Fruit fly (Drosophila melanogaster): ENCODE measurements around the gene CG11760.

The CG11760 gene

dm6 chr3R:8731597-8732263 lies 12.7 kb downstream of the CG11760 start, which contains the start of the genes M1BP and CG8202 (continued):
- no peak for TF ChIP-seq CG7963 (GFP tag; IDR thresholded peaks at IDR 0.05; ENCODE audit: partially characterized antibody)
- no peak for TF ChIP-seq CG5953 (GFP tag; IDR thresholded peaks at IDR 0.05)
- peak; percentile 88 for TF ChIP-seq dysf (GFP tag; IDR thresholded peaks at IDR 0.05)
- TF ChIP-seq HmgZ (tag; optimal IDR thresholded peaks at IDR 0.05) = peak; percentile 56
- peak; percentile 78 for TF ChIP-seq CG10462 (GFP tag; optimal IDR thresholded peaks at IDR 0.05)
- peak; percentile 66 for TF ChIP-seq exex (tag; optimal IDR thresholded peaks at IDR 0.05)
- TF ChIP-seq CG14710 (tag; optimal IDR thresholded peaks at IDR 0.05) = peak; percentile 95
- TF ChIP-seq CG4617 (GFP tag; optimal IDR thresholded peaks at IDR 0.05; ENCODE audit: borderline replicate concordance) = peak; percentile 54
- TF ChIP-seq CG18599 (GFP tag; optimal IDR thresholded peaks at IDR 0.05) = peak; percentile 91
- TF ChIP-seq Nf-YC (tag; optimal IDR thresholded peaks at IDR 0.05) = peak; percentile 88
- no peak for TF ChIP-seq CG31365 (tag; optimal IDR thresholded peaks at IDR 0.05)
- peak; percentile 97 for TF ChIP-seq CG18262 (tag; optimal IDR thresholded peaks at IDR 0.05)
- TF ChIP-seq slou (GFP tag; optimal IDR thresholded peaks at IDR 0.05) = peak; percentile 41
- TF ChIP-seq Sry-β (GFP tag; optimal IDR thresholded peaks at IDR 0.05) = peak; percentile 51
- TF ChIP-seq psq (GFP tag; optimal IDR thresholded peaks at IDR 0.05) = peak; percentile 67
- TF ChIP-seq ro (GFP tag; IDR thresholded peaks at IDR 0.05) = peak; percentile 46; the same call in 1 of the 2 replicates
- TF ChIP-seq CG16813 (GFP tag; IDR thresholded peaks at IDR 0.05; ENCODE audit: partially characterized antibody) = no peak
- TF ChIP-seq CG4404 (GFP tag; IDR thresholded peaks at IDR 0.05) = peak; percentile 74
- no peak for TF ChIP-seq BEAF-32 (GFP tag; optimal IDR thresholded peaks at IDR 0.05)
- no peak for TF ChIP-seq NC2α (GFP tag; optimal IDR thresholded peaks at IDR 0.05)
- TF ChIP-seq sug (tag; optimal IDR thresholded peaks at IDR 0.05) = peak; percentile 92
- peak; percentile 70 for TF ChIP-seq run (tag; optimal IDR thresholded peaks at IDR 0.05)
- peak; percentile 67; the same call in 1 of the 2 replicates for TF ChIP-seq klu (GFP tag; IDR thresholded peaks at IDR 0.05)
- TF ChIP-seq Atf-2 (GFP tag; optimal IDR thresholded peaks at IDR 0.05) = no peak
- no peak for TF ChIP-seq prd (optimal IDR thresholded peaks at IDR 0.05)
- TF ChIP-seq prd (GFP tag; IDR thresholded peaks at IDR 0.05) = peak; percentile 89
- TF ChIP-seq ranshi (GFP tag; IDR thresholded peaks at IDR 0.05) = peak; percentile 92
- TF ChIP-seq Vsx1 (GFP tag; optimal IDR thresholded peaks at IDR 0.05) = no peak
- TF ChIP-seq CG8924 (tag; optimal IDR thresholded peaks at IDR 0.05) = peak; percentile 96
- TF ChIP-seq NFAT (GFP tag; IDR thresholded peaks at IDR 0.05) = peak; percentile 81
- TF ChIP-seq CG5245 (GFP tag; optimal IDR thresholded peaks at IDR 0.05) = peak; percentile 76
- peak; percentile 89 for TF ChIP-seq CG15601 (tag; optimal IDR thresholded peaks at IDR 0.05)
- no peak for TF ChIP-seq CG14860 (GFP tag; IDR thresholded peaks at IDR 0.05; ENCODE audit: partially characterized antibody)
- TF ChIP-seq CG3163 (GFP tag; optimal IDR thresholded peaks at IDR 0.05) = no peak
- peak; percentile 37 for TF ChIP-seq MTF-1 (GFP tag; optimal IDR thresholded peaks at IDR 0.05; ENCODE audit: borderline replicate concordance)
- no peak for TF ChIP-seq gfzf (GFP tag; optimal IDR thresholded peaks at IDR 0.05)
- TF ChIP-seq dpn (GFP tag; optimal IDR thresholded peaks at IDR 0.05) = peak; percentile 49 to 91
- TF ChIP-seq pho (GFP tag; optimal IDR thresholded peaks at IDR 0.05) = peak; percentile 59
- peak; percentile 96 for TF ChIP-seq CG13424 (tag; optimal IDR thresholded peaks at IDR 0.05)
- no peak for TF ChIP-seq CG7745 (tag; optimal IDR thresholded peaks at IDR 0.05)
- peak; percentile 56 for TF ChIP-seq mirr (GFP tag; optimal IDR thresholded peaks at IDR 0.05)
- peak; percentile 81 for TF ChIP-seq salm (tag; optimal IDR thresholded peaks at IDR 0.05)
- TF ChIP-seq wek (GFP tag; optimal IDR thresholded peaks at IDR 0.05) = no peak
- 0 out of 2 replicates have a peak, but pooled peaks have one; percentile 15 for TF ChIP-seq CG11696 (GFP tag; IDR thresholded peaks at IDR 0.05)
- TF ChIP-seq fru (optimal IDR thresholded peaks at IDR 0.05) = no peak
- TF ChIP-seq vnd (GFP tag; IDR thresholded peaks at IDR 0.05; ENCODE audit: partially characterized antibody) = no peak
- TF ChIP-seq CG1603 (tag; optimal IDR thresholded peaks at IDR 0.05) = peak; percentile 54
- TF ChIP-seq Lpt (GFP tag; optimal IDR thresholded peaks at IDR 0.05) = no peak
- no peak for TF ChIP-seq eyg (GFP tag; optimal IDR thresholded peaks at IDR 0.05)
- no peak for TF ChIP-seq gcm2 (GFP tag; optimal IDR thresholded peaks at IDR 0.05)
